Fruit fly (Drosophila melanogaster) whole organism: Measurements from ENCODE around the gene dpr3.

Source experiments
- Dll ChIP-seq: fragments of >200 bp; optimal IDR thresholded peaks from 2 replicates; lab custom pipeline; 2017
- pan ChIP-seq: fragments of >200 bp; optimal IDR thresholded peaks from 2 replicates; lab custom pipeline; 2017

- no peak for TF ChIP-seq pan (lab: Kevin White, UChicago)
- TF ChIP-seq Dll: no peak
Measured at dm6 chr2L:2042072-2042471, 67.6 kb downstream of the dpr3 start.
